Fruit fly (Drosophila melanogaster): ENCODE data around the gene CG3769.

The CG3769 gene

dm6 chr2L:9448322-9449256, 13.4 kb downstream of the CG3769 start (continued):
- no peak for TF ChIP-seq fd96Cb (tag; optimal IDR thresholded peaks at IDR 0.05)
- no peak for TF ChIP-seq Ravus (GFP tag; IDR thresholded peaks at IDR 0.05)
- no peak for TF ChIP-seq CG17186 (GFP tag; optimal IDR thresholded peaks at IDR 0.05)
- no peak for TF ChIP-seq gsb-n (tag; optimal IDR thresholded peaks at IDR 0.05)
- no peak for TF ChIP-seq CG2202 (tag; optimal IDR thresholded peaks at IDR 0.05)
- TF ChIP-seq dati (GFP tag; IDR thresholded peaks at IDR 0.05): 0 out of 2 replicates have a peak, but pooled peaks have one; percentile 17
- TF ChIP-seq NFAT (GFP tag; IDR thresholded peaks at IDR 0.05): no peak; the same call in 1 of the 2 replicates
- peak; percentile 16 for TF ChIP-seq pnt (GFP tag; optimal IDR thresholded peaks at IDR 0.05)
- TF ChIP-seq Asciz (GFP tag; optimal IDR thresholded peaks at IDR 0.05): no peak
- peak; percentile 31 for TF ChIP-seq CG11504 (tag; optimal IDR thresholded peaks at IDR 0.05)
- TF ChIP-seq al (GFP tag; IDR thresholded peaks at IDR 0.05): peak; percentile 5; the same call in 1 of the 2 replicates
- peak; percentile 87 for TF ChIP-seq sd (tag; optimal IDR thresholded peaks at IDR 0.05)
- TF ChIP-seq Doc2 (GFP tag; IDR thresholded peaks at IDR 0.05): no peak
- TF ChIP-seq CG6654 (GFP tag; optimal IDR thresholded peaks at IDR 0.05): no peak
- peak; percentile 8 for TF ChIP-seq lmd (GFP tag; IDR thresholded peaks at IDR 0.05)
- TF ChIP-seq Nf-YB (GFP tag; optimal IDR thresholded peaks at IDR 0.05): no peak
- 0 out of 2 replicates have a peak, but pooled peaks have one; percentile 1 for TF ChIP-seq E2f2 (GFP tag; IDR thresholded peaks at IDR 0.05)
- peak; percentile 45 for TF ChIP-seq CG7786 (GFP tag; optimal IDR thresholded peaks at IDR 0.05)
- no peak for TF ChIP-seq Max (GFP tag; optimal IDR thresholded peaks at IDR 0.05)
- TF ChIP-seq lilli (GFP tag; optimal IDR thresholded peaks at IDR 0.05): peak; percentile 3
- peak; percentile 76 for TF ChIP-seq mirr (GFP tag; optimal IDR thresholded peaks at IDR 0.05)
- TF ChIP-seq CG9437 (GFP tag; optimal IDR thresholded peaks at IDR 0.05): peak; percentile 40
- TF ChIP-seq eve (GFP tag; optimal IDR thresholded peaks at IDR 0.05): peak in 1 of 2 experiments; percentile 10
- TF ChIP-seq fu2 (GFP tag; optimal IDR thresholded peaks at IDR 0.05): no peak
- TF ChIP-seq oc (tag; optimal IDR thresholded peaks at IDR 0.05): no peak
- TF ChIP-seq CG31388 (GFP tag; optimal IDR thresholded peaks at IDR 0.05): no peak
- TF ChIP-seq CG14441 (GFP tag; IDR thresholded peaks at IDR 0.05): peak; percentile 30; the same call in 1 of the 2 replicates
- no peak for TF ChIP-seq CG3847 (GFP tag; IDR thresholded peaks at IDR 0.05)
- TF ChIP-seq HLHmδ (GFP tag; optimal IDR thresholded peaks at IDR 0.05): no peak
- TF ChIP-seq CG18262 (tag; optimal IDR thresholded peaks at IDR 0.05): peak; percentile 39
- peak; percentile 43; the same call in 1 of the 4 replicates for TF ChIP-seq Dll (GFP tag; IDR thresholded peaks at IDR 0.05; ENCODE audit: partially characterized antibody)
- TF ChIP-seq Atf3 (GFP tag; optimal IDR thresholded peaks at IDR 0.05): no peak
- TF ChIP-seq Med (GFP tag): peak; percentile 64
- peak; percentile 57 for TF ChIP-seq CG9609 (GFP tag; optimal IDR thresholded peaks at IDR 0.05)
- TF ChIP-seq Meics (GFP tag; optimal IDR thresholded peaks at IDR 0.05): peak; percentile 47
- 0 out of 2 replicates have a peak, but pooled peaks have one; percentile 22 for TF ChIP-seq CG13287 (GFP tag; IDR thresholded peaks at IDR 0.05; ENCODE audit: partially characterized antibody)
- peak; percentile 25 for TF ChIP-seq CG13775 (GFP tag; optimal IDR thresholded peaks at IDR 0.05)
- no peak for TF ChIP-seq CG10431 (GFP tag; optimal IDR thresholded peaks at IDR 0.05)
- peak; percentile 22 for TF ChIP-seq nmo (GFP tag; optimal IDR thresholded peaks at IDR 0.05)
- no peak for TF ChIP-seq CG8924 (tag; optimal IDR thresholded peaks at IDR 0.05)
- no peak for TF ChIP-seq MBD-R2 (GFP tag; IDR thresholded peaks at IDR 0.05)
- TF ChIP-seq cad (GFP tag; optimal IDR thresholded peaks at IDR 0.05): peak; percentile 5
- TF ChIP-seq CG16779 (GFP tag; IDR thresholded peaks at IDR 0.05): no peak
- TF ChIP-seq z (GFP tag; IDR thresholded peaks at IDR 0.05): peak; percentile 73; the same call in 2 of the 3 replicates
- no peak for TF ChIP-seq CG6689 (GFP tag; IDR thresholded peaks at IDR 0.05)
- TF ChIP-seq chif (GFP tag; optimal IDR thresholded peaks at IDR 0.05): peak in 1 of 2 experiments; percentile 42
- peak; percentile 10 for TF ChIP-seq CG8089 (GFP tag; optimal IDR thresholded peaks at IDR 0.05)
- TF ChIP-seq gem (tag; optimal IDR thresholded peaks at IDR 0.05): peak; percentile 12
- TF ChIP-seq pb (GFP tag; optimal IDR thresholded peaks at IDR 0.05): peak; percentile 9
